Fruit fly (Drosophila melanogaster) Kc167 (cell line): Measurements from ENCODE around the gene CG6878.

Experiments
- Myc ChIP-seq: fragments of >200 bp; optimal IDR thresholded peaks from 2 replicates; lab custom pipeline; 2017; ENCODE audit warnings: missing external identifiers
- Sin3A ChIP-seq: fragments of >200 bp; optimal IDR thresholded peaks from 2 replicates; lab custom pipeline; 2018; ENCODE audit warnings: missing external identifiers
- h ChIP-seq: fragments of >200 bp; optimal IDR thresholded peaks from 3 replicates; lab custom pipeline; 2018; ENCODE audit warnings: missing external identifiers
- insv ChIP-seq: fragments of >200 bp; optimal IDR thresholded peaks from 3 replicates; lab custom pipeline; 2018; ENCODE audit warnings: missing external identifiers
- psq ChIP-seq: fragments of >200 bp; optimal IDR thresholded peaks from 2 replicates; lab custom pipeline; 2017; ENCODE audit warnings: missing external identifiers
- ttk ChIP-seq: sonication (Bioruptor generic); optimal IDR thresholded peaks from 2 replicates; lab custom pipeline; 2017; ENCODE audit warnings: missing external identifiers

dm6 chr3L:15169010-15169409, 7.4 kb downstream of the CG6878 start:
- TF ChIP-seq Myc (lab: Kevin White, UChicago) (no peak), psq (lab: Kevin White, UChicago) (no peak), Sin3A (lab: Kevin White, UChicago) (no peak), ttk (lab: Kevin White, UChicago) (no peak), h (lab: Kevin White, UChicago) (no peak), insv (no peak)
